Fruit fly (Drosophila melanogaster) whole organism, pupa: ENCODE results near the gene CG31525.

ENCODE experiments used
- CG10348 ChIP-seq: fragments of 200-800 bp; sonication (Bioruptor generic); IDR thresholded peaks from 2 replicates; pipeline ENCODE4 v1.3.6; 2022; ENCODE audit warnings: missing biosample characterization, missing genetic modification characterization
- CG12605 ChIP-seq: fragments of 200-800 bp; sonication (Bioruptor generic); IDR thresholded peaks from 2 replicates; pipeline ENCODE4 v1.3.6; 2022; ENCODE audit warnings: missing biosample characterization, missing genetic modification characterization
- CG13204 ChIP-seq: fragments of 200-800 bp; sonication (Bioruptor generic); optimal IDR thresholded peaks from 2 replicates; lab custom pipeline; 2018; ENCODE audit warnings: missing biosample characterization, mild to moderate bottlenecking, missing genetic modification characterization, moderate library complexity
- CG14655 ChIP-seq: fragments of 200-800 bp; sonication (Bioruptor generic); optimal IDR thresholded peaks from 3 replicates; lab custom pipeline; 2017; ENCODE audit warnings: mild to moderate bottlenecking, missing biosample characterization, missing genetic modification reagents, missing genetic modification characterization
- CG15710 ChIP-seq: fragments of 200-800 bp; sonication (Bioruptor generic); optimal IDR thresholded peaks from 2 replicates; lab custom pipeline; 2018; ENCODE audit warnings: missing biosample characterization, mild to moderate bottlenecking, missing genetic modification characterization, moderate library complexity
- CG17806 ChIP-seq: fragments of 200-800 bp; sonication (Bioruptor generic); optimal IDR thresholded peaks from 2 replicates; lab custom pipeline; 2018; ENCODE audit warnings: missing biosample characterization, mild to moderate bottlenecking, missing genetic modification characterization, moderate library complexity
- CG34367 ChIP-seq: fragments of 200-800 bp; sonication (Bioruptor generic); optimal IDR thresholded peaks from 2 replicates; lab custom pipeline; 2018; ENCODE audit warnings: missing biosample characterization, mild to moderate bottlenecking, missing genetic modification characterization
- CG4496 ChIP-seq: fragments of 200-800 bp; sonication (Bioruptor generic); IDR thresholded peaks from 3 replicates; pipeline ENCODE4 v1.3.6; 2022; ENCODE audit warnings: missing biosample characterization, missing genetic modification characterization
- CG8159 ChIP-seq: fragments of 200-800 bp; sonication (Bioruptor generic); optimal IDR thresholded peaks from 3 replicates; lab custom pipeline; 2018; ENCODE audit warnings: missing biosample characterization, mild to moderate bottlenecking, missing genetic modification characterization, moderate library complexity
- CG8301 ChIP-seq: fragments of 200-800 bp; sonication (Bioruptor generic); optimal IDR thresholded peaks from 2 replicates; lab custom pipeline; 2018; ENCODE audit warnings: missing biosample characterization, mild to moderate bottlenecking, missing genetic modification characterization
- CG9948 ChIP-seq: fragments of 200-800 bp; sonication (Bioruptor generic); optimal IDR thresholded peaks from 2 replicates; lab custom pipeline; 2018; ENCODE audit warnings: missing biosample characterization, mild to moderate bottlenecking, missing genetic modification characterization, moderate library complexity
- D1 ChIP-seq: fragments of 200-800 bp; sonication (Bioruptor generic); optimal IDR thresholded peaks from 2 replicates; lab custom pipeline; 2018; ENCODE audit warnings: missing biosample characterization, mild to moderate bottlenecking, missing genetic modification characterization, moderate library complexity
- EcR ChIP-seq: fragments of 200-800 bp; sonication (Bioruptor generic); optimal IDR thresholded peaks from 3 replicates; lab custom pipeline; 2019; ENCODE audit warnings: missing biosample characterization, missing genetic modification characterization, mild to moderate bottlenecking, moderate library complexity, missing genetic modification reagents
- Ets98B ChIP-seq: fragments of 200-800 bp; sonication (Bioruptor generic); IDR thresholded peaks from 2 replicates; pipeline ENCODE4 v1.3.6; 2022; ENCODE audit warnings: missing biosample characterization, missing genetic modification characterization
- Pif1A ChIP-seq: fragments of 200-800 bp; sonication (Bioruptor generic); optimal IDR thresholded peaks from 3 replicates; lab custom pipeline; 2016; ENCODE audit warnings: missing biosample characterization, missing genetic modification characterization
- Pif1B ChIP-seq: fragments of 200-800 bp; sonication (Bioruptor generic); optimal IDR thresholded peaks from 3 replicates; lab custom pipeline; 2016; ENCODE audit warnings: missing biosample characterization, missing genetic modification characterization
- Snoo ChIP-seq: fragments of 200-800 bp; sonication (Bioruptor generic); optimal IDR thresholded peaks from 3 replicates; lab custom pipeline; 2017; ENCODE audit warnings: missing biosample characterization, mild to moderate bottlenecking, missing genetic modification characterization, inconsistent platforms
- fd96Ca ChIP-seq: fragments of 200-800 bp; sonication (Bioruptor generic); IDR thresholded peaks from 3 replicates; pipeline ENCODE4 v1.3.6; 2022; ENCODE audit warnings: missing biosample characterization, missing genetic modification characterization
- gl ChIP-seq: fragments of 200-800 bp; sonication (Bioruptor generic); optimal IDR thresholded peaks from 2 replicates; lab custom pipeline; 2018; ENCODE audit warnings: missing biosample characterization, mild to moderate bottlenecking, missing genetic modification characterization
- rn ChIP-seq: fragments of 200-800 bp; sonication (Bioruptor generic); IDR thresholded peaks from 2 replicates; pipeline ENCODE4 v1.3.6; 2022; ENCODE audit warnings: missing biosample characterization, missing genetic modification characterization

CG31525 gene

DNA sequence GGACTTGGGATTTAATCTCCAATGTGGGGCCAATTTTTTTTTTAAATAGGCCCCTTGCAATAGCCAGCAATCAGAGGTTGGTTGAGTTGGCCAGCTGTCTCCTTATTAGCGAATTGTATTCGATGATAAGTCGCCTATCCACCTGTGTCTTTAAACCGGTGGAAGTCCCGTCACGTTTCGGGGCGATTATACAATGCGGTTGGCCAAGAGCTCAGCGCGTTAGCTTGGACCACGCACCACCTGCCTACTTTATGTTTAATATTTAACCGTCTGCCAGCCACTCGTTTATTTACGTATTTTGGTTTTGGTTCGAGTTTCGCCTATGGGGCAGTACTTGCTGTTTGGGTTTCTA lies 43.8 kb downstream of the CG31525 start:
- TF ChIP-seq CG17806 (tag; lab: Kevin White, UChicago) (no peak), CG8159 (no peak), CG34367 (no peak), Pif1B (GFP tag; lab: Kevin White, UChicago) (no peak), CG13204 (GFP tag; lab: Kevin White, UChicago) (no peak), rn (GFP tag; lab: Robert Waterston, UW) (no peak)

dm6 chr3R:4471047-4471751 lies 44.4 kb downstream of the CG31525 start:
- TF ChIP-seq Pif1B (GFP tag; lab: Kevin White, UChicago) (peak; percentile 16), fd96Ca (peak; percentile 41; the same call in 1 of the 3 replicates), Snoo (no peak), CG14655 (GFP tag; lab: Kevin White, UChicago) (no peak), EcR (GFP tag; lab: Kevin White, UChicago) (peak; percentile 59), CG13204 (GFP tag; lab: Kevin White, UChicago) (peak; percentile 49), gl (tag; lab: Kevin White, UChicago) (peak; percentile 38), Ets98B (GFP tag; lab: Robert Waterston, UW) (peak; percentile 16; the same call in 1 of the 2 replicates)
- TF ChIP-seq, all 21 proteins: peak for 6

dm6 chr3R:4471846-4472693 lies 45.2 kb downstream of the CG31525 start:
- TF ChIP-seq CG13204 (GFP tag; lab: Kevin White, UChicago) = peak; percentile 26
- no peak for TF ChIP-seq CG4496 (GFP tag; lab: Robert Waterston, UW)
- TF ChIP-seq fd96Ca = 0 out of 3 replicates have a peak, but pooled peaks have one; percentile 19
- TF ChIP-seq, all 21 proteins: peak for 2

- TF ChIP-seq CG4496 (GFP tag; lab: Robert Waterston, UW) = peak; percentile 44; the same call in 1 of the 3 replicates
- no peak for TF ChIP-seq CG17806 (tag; lab: Kevin White, UChicago)
Observed at dm6 chr3R:4472694-4472975, 45.8 kb downstream of the CG31525 start.

- TF ChIP-seq CG4496 (GFP tag; lab: Robert Waterston, UW) = no peak
- TF ChIP-seq CG14655 (GFP tag; lab: Kevin White, UChicago) = no peak
- no peak for TF ChIP-seq Pif1A (GFP tag; lab: Kevin White, UChicago)
- TF ChIP-seq CG12605 = no peak
- no peak for TF ChIP-seq CG15710 (tag; lab: Kevin White, UChicago)
- no peak for TF ChIP-seq Snoo
- TF ChIP-seq CG8301 (tag; lab: Kevin White, UChicago) = no peak
- TF ChIP-seq CG17806 (tag; lab: Kevin White, UChicago) = no peak
- no peak for TF ChIP-seq rn (GFP tag; lab: Robert Waterston, UW)
- no peak for TF ChIP-seq CG9948
- TF ChIP-seq Pif1B (GFP tag; lab: Kevin White, UChicago) = no peak
- no peak for TF ChIP-seq CG13204 (GFP tag; lab: Kevin White, UChicago)
- no peak for TF ChIP-seq EcR (GFP tag; lab: Kevin White, UChicago)
- TF ChIP-seq CG8159 = no peak
- no peak for TF ChIP-seq CG10348 (GFP tag; lab: Robert Waterston, UW)
- no peak for TF ChIP-seq CG34367
- TF ChIP-seq fd96Ca = no peak
- no peak for TF ChIP-seq D1
- no peak for TF ChIP-seq gl (tag; lab: Kevin White, UChicago)
Observed at dm6 chr3R:4475378-4475777, 48.5 kb downstream of the CG31525 start.

DNA sequence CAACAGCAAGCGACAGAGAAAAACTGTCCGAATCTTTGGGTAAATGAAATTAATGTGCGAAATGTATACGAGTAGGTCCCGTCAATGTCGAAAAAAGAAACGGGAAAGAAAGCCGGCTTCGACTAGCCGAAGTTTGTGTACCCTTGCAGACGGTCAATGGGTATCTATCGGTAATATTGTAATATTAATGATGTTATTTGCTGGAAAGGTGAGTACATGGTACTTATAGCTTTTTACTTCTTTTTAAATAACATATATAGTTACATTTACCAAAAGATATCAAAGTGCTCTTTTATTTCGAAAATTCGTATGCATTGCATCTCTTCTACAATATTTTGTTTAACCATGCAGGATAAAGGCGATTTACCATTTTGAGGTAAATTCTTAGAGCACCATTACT lies 49.2 kb downstream of the CG31525 start:
- TF ChIP-seq Pif1B (GFP tag; lab: Kevin White, UChicago) = no peak
- TF ChIP-seq fd96Ca = no peak
